Fruit fly (Drosophila melanogaster) whole organism, embryonic: ENCODE measurements around the gene Ac78C.
A peak's percentile ranks its signal among the peaks of the same experiment; 100 is the strongest.

Experiments
- Atf6 ChIP-seq: fragments of 200-800 bp; sonication (Bioruptor generic); IDR thresholded peaks from 2 replicates; pipeline ENCODE4 v1.3.6; 2022; ENCODE audit warnings: missing biosample characterization, missing genetic modification characterization
- CG10543 ChIP-seq: fragments of 200-800 bp; sonication (Bioruptor generic); optimal IDR thresholded peaks from 3 replicates; lab custom pipeline; 2017; ENCODE audit warnings: missing biosample characterization, mild to moderate bottlenecking, missing genetic modification characterization, moderate library complexity
- CG10565 ChIP-seq: fragments of 200-800 bp; sonication (Bioruptor generic); optimal IDR thresholded peaks from 3 replicates; lab custom pipeline; 2016; ENCODE audit warnings: missing biosample characterization, mild to moderate bottlenecking, missing genetic modification characterization
- CG11247 ChIP-seq: fragments of 200-800 bp; sonication (Bioruptor generic); IDR thresholded peaks from 2 replicates; pipeline ENCODE4 v1.3.6; 2022; ENCODE audit warnings: missing biosample characterization, missing genetic modification characterization
- CG11504 ChIP-seq: fragments of 200-800 bp; sonication (Bioruptor generic); optimal IDR thresholded peaks from 3 replicates; lab custom pipeline; 2019; ENCODE audit warnings: missing biosample characterization, mild to moderate bottlenecking, missing genetic modification characterization, moderate library complexity
- CG11696 ChIP-seq: fragments of 200-800 bp; sonication (Bioruptor generic); IDR thresholded peaks from 2 replicates; pipeline ENCODE4 v1.3.6; 2022; ENCODE audit warnings: missing biosample characterization, missing genetic modification characterization
- CG12071 ChIP-seq: fragments of 200-800 bp; sonication (Bioruptor generic); optimal IDR thresholded peaks from 3 replicates; lab custom pipeline; 2018; ENCODE audit warnings: missing biosample characterization, mild to moderate bottlenecking, missing genetic modification characterization
- CG12104 ChIP-seq: fragments of 200-800 bp; sonication (Bioruptor generic); optimal IDR thresholded peaks from 3 replicates; lab custom pipeline; 2016; ENCODE audit warnings: missing biosample characterization, missing genetic modification characterization
- CG1233 ChIP-seq: fragments of 200-800 bp; sonication (Bioruptor generic); optimal IDR thresholded peaks from 4 replicates; lab custom pipeline; 2018; ENCODE audit warnings: missing biosample characterization, mild to moderate bottlenecking, missing genetic modification characterization
- CG13624 ChIP-seq: fragments of 200-800 bp; sonication (Bioruptor generic); optimal IDR thresholded peaks from 2 replicates; lab custom pipeline; 2016; ENCODE audit warnings: missing biosample characterization, missing genetic modification characterization
- CG14441 ChIP-seq: fragments of 200-800 bp; sonication (Bioruptor generic); IDR thresholded peaks from 2 replicates; pipeline ENCODE4 v1.3.6; 2022; ENCODE audit warnings: missing biosample characterization, missing genetic modification characterization
- CG14667 ChIP-seq: fragments of 200-800 bp; sonication (Bioruptor generic); IDR thresholded peaks from 2 replicates; pipeline ENCODE4 v1.3.6; 2022; ENCODE audit warnings: missing biosample characterization, missing genetic modification characterization
- CG14860 ChIP-seq: fragments of 200-800 bp; sonication (Bioruptor generic); IDR thresholded peaks from 3 replicates; pipeline ENCODE4 v1.3.6; 2022; ENCODE audit warnings: missing biosample characterization, missing genetic modification characterization; ENCODE audit not compliant: partially characterized antibody
- CG3281 ChIP-seq: fragments of 200-800 bp; sonication (Bioruptor generic); optimal IDR thresholded peaks from 3 replicates; lab custom pipeline; 2017; ENCODE audit warnings: missing biosample characterization, mild to moderate bottlenecking, missing genetic modification characterization
- CG3838 ChIP-seq: fragments of 200-800 bp; sonication (Bioruptor generic); optimal IDR thresholded peaks from 3 replicates; lab custom pipeline; 2016; ENCODE audit warnings: missing biosample characterization, missing genetic modification characterization
- CG4707 ChIP-seq: fragments of 200-800 bp; sonication (Bioruptor generic); optimal IDR thresholded peaks from 2 replicates; lab custom pipeline; 2018; ENCODE audit warnings: missing biosample characterization, mild to moderate bottlenecking, missing genetic modification characterization, moderate library complexity
- CG7271 ChIP-seq: fragments of 200-800 bp; sonication (Bioruptor generic); optimal IDR thresholded peaks from 2 replicates; lab custom pipeline; 2018; ENCODE audit warnings: missing biosample characterization, mild to moderate bottlenecking, missing genetic modification characterization, moderate library complexity
- CG7357 ChIP-seq: fragments of 200-800 bp; sonication (Bioruptor generic); IDR thresholded peaks from 3 replicates; pipeline ENCODE4 v1.3.6; 2022; ENCODE audit warnings: missing biosample characterization, missing genetic modification characterization
- CG8290 ChIP-seq, 3 experiments: fragments of 200-800 bp; sonication (Bioruptor generic); optimal IDR thresholded peaks; 2 replicates each; lab custom pipeline; 2016 to 2019; ENCODE audit warnings: missing biosample characterization in 3 of 3, missing genetic modification characterization in 3 of 3, mild to moderate bottlenecking in 2 of 3, moderate library complexity in 1 of 3
- CG9817 ChIP-seq: fragments of 200-800 bp; sonication (Bioruptor generic); optimal IDR thresholded peaks from 2 replicates; lab custom pipeline; 2018; ENCODE audit warnings: missing biosample characterization, mild to moderate bottlenecking, missing genetic modification characterization, moderate library complexity
- Doc3 ChIP-seq: fragments of 200-800 bp; sonication (Bioruptor generic); IDR thresholded peaks from 3 replicates; pipeline ENCODE4 v1.3.6; 2022; ENCODE audit warnings: missing biosample characterization, missing genetic modification characterization; ENCODE audit not compliant: partially characterized antibody
- Dp ChIP-seq: fragments of 200-800 bp; sonication (Bioruptor generic); optimal IDR thresholded peaks from 2 replicates; lab custom pipeline; 2018; ENCODE audit warnings: missing biosample characterization, mild to moderate bottlenecking, missing genetic modification characterization, moderate library complexity
- Ets97D ChIP-seq: fragments of 200-800 bp; sonication (Bioruptor generic); optimal IDR thresholded peaks from 3 replicates; lab custom pipeline; 2016; ENCODE audit warnings: missing biosample characterization, missing genetic modification characterization
- Hand ChIP-seq: fragments of 200-800 bp; sonication (Bioruptor generic); optimal IDR thresholded peaks from 2 replicates; lab custom pipeline; 2017; ENCODE audit warnings: mild to moderate bottlenecking, missing biosample characterization, missing genetic modification reagents, missing genetic modification characterization
- Lim3 ChIP-seq: fragments of 200-800 bp; sonication (Bioruptor generic); IDR thresholded peaks from 2 replicates; pipeline ENCODE4 v1.3.6; 2022; ENCODE audit warnings: missing biosample characterization, missing genetic modification characterization
- Lpt ChIP-seq: fragments of >200 bp; optimal IDR thresholded peaks from 2 replicates; lab custom pipeline; 2018; ENCODE audit warnings: missing biosample characterization, missing genetic modification characterization
- Optix ChIP-seq: fragments of 200-800 bp; sonication (Bioruptor generic); IDR thresholded peaks from 3 replicates; pipeline ENCODE4 v1.3.6; 2022; ENCODE audit warnings: missing biosample characterization, missing genetic modification characterization
- Poxn ChIP-seq: fragments of 200-800 bp; sonication (Bioruptor generic); IDR thresholded peaks from 2 replicates; pipeline ENCODE4 v1.3.6; 2022; ENCODE audit warnings: missing biosample characterization, missing genetic modification characterization
- Ravus ChIP-seq: fragments of 200-800 bp; sonication (Bioruptor generic); IDR thresholded peaks from 2 replicates; pipeline ENCODE4 v1.3.6; 2022; ENCODE audit warnings: missing biosample characterization, missing genetic modification characterization
- Stat92E ChIP-seq, 3 experiments: fragments of >200 bp in 2 of 3; fragments of 200-800 bp in 1 of 3; sonication (Bioruptor generic) in 1 of 3; optimal IDR thresholded peaks; 2 replicates each; lab custom pipeline; 2017 to 2019; ENCODE audit warnings: missing biosample characterization in 3 of 3, missing genetic modification characterization in 3 of 3, mild to moderate bottlenecking in 1 of 3, moderate library complexity in 1 of 3
- Trl ChIP-seq, 3 experiments: fragments of >200 bp in 2 of 3; fragments of 200-800 bp in 1 of 3; sonication (Bioruptor generic) in 1 of 3; optimal IDR thresholded peaks; 2 replicates in 1 of 3; 3 replicates in 2 of 3; lab custom pipeline; 2016 to 2017; ENCODE audit warnings: missing biosample characterization in 1 of 3, missing genetic modification characterization in 1 of 3
- Xbp1 ChIP-seq: fragments of 200-800 bp; sonication (Bioruptor generic); optimal IDR thresholded peaks from 3 replicates; lab custom pipeline; 2016; ENCODE audit warnings: missing biosample characterization, mild to moderate bottlenecking, missing genetic modification characterization
- cg ChIP-seq: fragments of 200-800 bp; sonication (Bioruptor generic); optimal IDR thresholded peaks from 3 replicates; lab custom pipeline; 2019; ENCODE audit warnings: missing biosample characterization, mild to moderate bottlenecking, missing genetic modification characterization, moderate library complexity
- chm ChIP-seq: fragments of 200-800 bp; sonication (Bioruptor generic); IDR thresholded peaks from 2 replicates; pipeline ENCODE4 v1.3.6; 2022; ENCODE audit warnings: missing biosample characterization, missing genetic modification characterization
- dm ChIP-seq: fragments of 200-800 bp; sonication (Bioruptor generic); optimal IDR thresholded peaks from 3 replicates; lab custom pipeline; 2016; ENCODE audit warnings: missing biosample characterization, missing genetic modification characterization
- dpn ChIP-seq, 2 experiments: fragments of 200-800 bp; sonication (Bioruptor generic); optimal IDR thresholded peaks; 3 replicates each; lab custom pipeline; 2016; ENCODE audit warnings: missing biosample characterization in 2 of 2, missing genetic modification characterization in 2 of 2
- h ChIP-seq: fragments of >200 bp; optimal IDR thresholded peaks from 2 replicates; lab custom pipeline; 2017
- nerfin-2 ChIP-seq: fragments of 200-800 bp; sonication (Bioruptor generic); IDR thresholded peaks from 2 replicates; pipeline ENCODE4 v1.3.6; 2022; ENCODE audit warnings: missing biosample characterization, missing genetic modification characterization; ENCODE audit not compliant: partially characterized antibody
- nmo ChIP-seq: fragments of 200-800 bp; sonication (Bioruptor generic); optimal IDR thresholded peaks from 2 replicates; lab custom pipeline; 2018; ENCODE audit warnings: missing biosample characterization, mild to moderate bottlenecking, missing genetic modification characterization, moderate library complexity
- pan ChIP-seq, 4 experiments: fragments of >200 bp in 3 of 4; fragments of 200-800 bp in 1 of 4; sonication (Bioruptor generic) in 1 of 4; optimal IDR thresholded peaks in 3 of 4; IDR thresholded peaks in 1 of 4; 2 replicates each; pipeline versions ENCODE4 v1.3.6 to Lab custom; 2017 to 2022; ENCODE audit warnings: missing biosample characterization in 2 of 4, missing genetic modification characterization in 2 of 4, mixed read lengths in 1 of 4
- pb ChIP-seq: fragments of 200-800 bp; sonication (Bioruptor generic); optimal IDR thresholded peaks from 3 replicates; lab custom pipeline; 2016; ENCODE audit warnings: missing biosample characterization, missing genetic modification characterization
- pho ChIP-seq: fragments of 200-800 bp; sonication (Bioruptor generic); optimal IDR thresholded peaks from 2 replicates; lab custom pipeline; 2016; ENCODE audit warnings: missing biosample characterization, missing genetic modification characterization
- pum ChIP-seq: fragments of 200-800 bp; sonication (Bioruptor generic); optimal IDR thresholded peaks from 2 replicates; lab custom pipeline; 2016; ENCODE audit warnings: missing biosample characterization, missing genetic modification characterization
- sc ChIP-seq, 3 experiments: fragments of >200 bp in 2 of 3; fragments of 200-800 bp in 1 of 3; sonication (Bioruptor generic) in 1 of 3; optimal IDR thresholded peaks; 2 replicates in 2 of 3; 3 replicates in 1 of 3; lab custom pipeline; 2017; ENCODE audit warnings: mild to moderate bottlenecking in 1 of 3, missing biosample characterization in 1 of 3, missing genetic modification characterization in 1 of 3, missing genetic modification reagents in 1 of 3
- sob ChIP-seq: fragments of 200-800 bp; sonication (Bioruptor generic); IDR thresholded peaks from 2 replicates; pipeline ENCODE4 v1.3.6; 2022; ENCODE audit warnings: missing biosample characterization, missing genetic modification characterization
- sr ChIP-seq: fragments of 200-800 bp; sonication (Bioruptor generic); IDR thresholded peaks from 3 replicates; pipeline ENCODE4 v1.3.6; 2022; ENCODE audit warnings: missing biosample characterization, missing genetic modification characterization
- tap ChIP-seq: fragments of 200-800 bp; optimal IDR thresholded peaks from 3 replicates; lab custom pipeline; 2019; ENCODE audit warnings: missing biosample characterization, mild to moderate bottlenecking, missing genetic modification characterization, moderate library complexity
- tna ChIP-seq: fragments of 200-800 bp; sonication (Bioruptor generic); IDR thresholded peaks from 2 replicates; pipeline ENCODE4 v1.3.6; 2022; ENCODE audit warnings: missing biosample characterization, missing genetic modification characterization; ENCODE audit not compliant: partially characterized antibody
- usp ChIP-seq: fragments of >200 bp; optimal IDR thresholded peaks from 2 replicates; lab custom pipeline; 2017; ENCODE audit warnings: missing biosample characterization, missing genetic modification characterization

The Ac78C gene

dm6 chr3L:21130839-21131410 lies 40.8 kb downstream of the Ac78C start, which contains the start of gene ko (continued):
- TF ChIP-seq sc (optimal IDR thresholded peaks at IDR 0.05; lab: Kevin White, UChicago): no peak
- peak; percentile 48 for TF ChIP-seq sc (GFP tag; optimal IDR thresholded peaks at IDR 0.05; lab: Kevin White, UChicago)
- no peak for TF ChIP-seq CG14860 (GFP tag; lab: Robert Waterston, UW)
- TF ChIP-seq sob (GFP tag; lab: Robert Waterston, UW): peak; percentile 29; the same call in 1 of the 2 replicates
- no peak for TF ChIP-seq tna (GFP tag; lab: Robert Waterston, UW)
- no peak for TF ChIP-seq tap (tag; lab: Kevin White, UChicago)
- TF ChIP-seq Dp: peak; percentile 52
- no peak for TF ChIP-seq Lpt (GFP tag; lab: Kevin White, UChicago)
- TF ChIP-seq CG3281 (GFP tag; lab: Kevin White, UChicago): no peak
- no peak for TF ChIP-seq CG11247 (GFP tag; lab: Robert Waterston, UW)
- no peak for TF ChIP-seq CG14441 (GFP tag; lab: Robert Waterston, UW)
- no peak for TF ChIP-seq Ets97D (GFP tag; lab: Kevin White, UChicago)
- TF ChIP-seq Lim3 (GFP tag; lab: Robert Waterston, UW): no peak
- TF ChIP-seq CG12071 (GFP tag; lab: Kevin White, UChicago): peak; percentile 18
- TF ChIP-seq pum (GFP tag; lab: Kevin White, UChicago): no peak
- no peak for TF ChIP-seq CG7271 (tag; lab: Kevin White, UChicago)
- no peak for TF ChIP-seq Ravus (GFP tag; lab: Robert Waterston, UW)
- no peak for TF ChIP-seq Xbp1 (GFP tag; lab: Kevin White, UChicago)
- no peak for TF ChIP-seq Poxn (GFP tag; lab: Robert Waterston, UW)
- TF ChIP-seq Atf6 (GFP tag; lab: Robert Waterston, UW): no peak; the same call in 1 of the 2 replicates
- TF ChIP-seq CG13624: no peak
- no peak for TF ChIP-seq chm (GFP tag; lab: Robert Waterston, UW)
- TF ChIP-seq Doc3 (GFP tag; lab: Robert Waterston, UW): no peak
- TF ChIP-seq CG11696 (GFP tag; lab: Robert Waterston, UW): no peak
- no peak for TF ChIP-seq CG11504 (tag; lab: Kevin White, UChicago)
- TF ChIP-seq CG7357 (GFP tag; lab: Robert Waterston, UW): no peak
- no peak for TF ChIP-seq dpn (GFP tag; optimal IDR thresholded peaks at IDR 0.05; lab: Kevin White, UChicago)
- no peak for TF ChIP-seq dm (GFP tag; lab: Kevin White, UChicago)
- TF ChIP-seq CG8290 (GFP tag; optimal IDR thresholded peaks at IDR 0.05; lab: Kevin White, UChicago): peak; percentile 16
- peak in 1 of 2 experiments; percentile 38 for TF ChIP-seq CG8290 (tag; optimal IDR thresholded peaks at IDR 0.05; lab: Kevin White, UChicago)
- peak; percentile 71 for TF ChIP-seq CG4707
- TF ChIP-seq usp (GFP tag; lab: Kevin White, UChicago): no peak
- TF ChIP-seq pan (optimal IDR thresholded peaks at IDR 0.05; lab: Kevin White, UChicago): no peak
- no peak for TF ChIP-seq pan (GFP tag; optimal IDR thresholded peaks at IDR 0.05 in 1 of 2, IDR thresholded peaks at IDR 0.05 in 1 of 2)
- TF ChIP-seq pho (GFP tag; lab: Kevin White, UChicago): no peak
- peak; percentile 55 for TF ChIP-seq cg (GFP tag; lab: Kevin White, UChicago)
- TF ChIP-seq CG14667 (GFP tag; lab: Robert Waterston, UW): no peak
- no peak for TF ChIP-seq CG10565 (GFP tag; lab: Kevin White, UChicago)
- no peak; the same call in 2 of the 3 replicates for TF ChIP-seq sr (GFP tag; lab: Robert Waterston, UW)
- no peak for TF ChIP-seq h (lab: Kevin White, UChicago)
- no peak for TF ChIP-seq nerfin-2
- peak; percentile 48 for TF ChIP-seq CG1233 (GFP tag; lab: Kevin White, UChicago)
- TF ChIP-seq Trl (optimal IDR thresholded peaks at IDR 0.05; lab: Kevin White, UChicago): no peak
- peak; percentile 19 for TF ChIP-seq Trl (GFP tag; optimal IDR thresholded peaks at IDR 0.05; lab: Kevin White, UChicago)
- no peak for TF ChIP-seq CG3838 (GFP tag; lab: Kevin White, UChicago)
- TF ChIP-seq CG9817 (tag; lab: Kevin White, UChicago): no peak
- TF ChIP-seq CG10543 (GFP tag; lab: Kevin White, UChicago): no peak
- no peak for TF ChIP-seq CG12104 (GFP tag; lab: Kevin White, UChicago)
- no peak for TF ChIP-seq pb (GFP tag; lab: Kevin White, UChicago)
- TF ChIP-seq nmo: no peak
- no peak for TF ChIP-seq Stat92E (GFP tag; optimal IDR thresholded peaks at IDR 0.05; lab: Kevin White, UChicago)
- no peak for TF ChIP-seq Hand (GFP tag; lab: Kevin White, UChicago)
- TF ChIP-seq Optix: no peak
